Fruit fly (Drosophila melanogaster) whole organism, larva: ENCODE data around the gene mtm.

ENCODE experiments used
- noc ChIP-seq: fragments of 200-800 bp; sonication (Bioruptor generic); optimal IDR thresholded peaks from 3 replicates; lab custom pipeline; 2019; ENCODE audit warnings: missing biosample characterization, mild to moderate bottlenecking, missing genetic modification characterization, moderate library complexity

mtm gene

dm6 chr2L:5986940-5987339 is 49.9 kb downstream of the mtm start:
- TF ChIP-seq noc (tag; lab: Kevin White, UChicago) = no peak

dm6 chr2L:5986094-5986493 is 50.7 kb downstream of the mtm start, which contains the start of gene ifc:
Gene ifc, plus strand, starts transcription at chr2L:5986348.
- TF ChIP-seq noc (tag; lab: Kevin White, UChicago) = no peak
